Fruit fly (Drosophila melanogaster): Measurements from ENCODE around the gene CG3597.

Gene CG3597

dm6 chr2L:2357228-2357656 lies 14.1 kb downstream of the CG3597 start, which contains the start of gene CG9967 (continued):
- no peak for TF ChIP-seq NC2β (GFP tag; optimal IDR thresholded peaks at IDR 0.05)
- TF ChIP-seq CG10654 (GFP tag; optimal IDR thresholded peaks at IDR 0.05): no peak
- no peak for TF ChIP-seq CG4282 (GFP tag; optimal IDR thresholded peaks at IDR 0.05)
- no peak for TF ChIP-seq da (GFP tag; optimal IDR thresholded peaks at IDR 0.05)
- peak; percentile 50 for TF ChIP-seq hbn (GFP tag; IDR thresholded peaks at IDR 0.05; ENCODE audit: partially characterized antibody)
- no peak for TF ChIP-seq sqz (GFP tag; optimal IDR thresholded peaks at IDR 0.05)
- peak; percentile 29 for TF ChIP-seq nmo (GFP tag; optimal IDR thresholded peaks at IDR 0.05)
- TF ChIP-seq stc (GFP tag; IDR thresholded peaks at IDR 0.05): no peak
- peak; percentile 17 for TF ChIP-seq CG4617 (GFP tag; optimal IDR thresholded peaks at IDR 0.05; ENCODE audit: borderline replicate concordance)
- TF ChIP-seq jing (GFP tag; optimal IDR thresholded peaks at IDR 0.05): no peak
- TF ChIP-seq CG15514 (GFP tag; optimal IDR thresholded peaks at IDR 0.05): peak; percentile 88
- TF ChIP-seq Chrac-16 (GFP tag; optimal IDR thresholded peaks at IDR 0.05): peak; percentile 1
- TF ChIP-seq CG33213 (GFP tag; optimal IDR thresholded peaks at IDR 0.05): no peak
- no peak for TF ChIP-seq CG7745 (tag; optimal IDR thresholded peaks at IDR 0.05)
- TF ChIP-seq Nf-YA (GFP tag; IDR thresholded peaks at IDR 0.05): no peak
- no peak for TF ChIP-seq tio (GFP tag; optimal IDR thresholded peaks at IDR 0.05)
- no peak for TF ChIP-seq ham (GFP tag; IDR thresholded peaks at IDR 0.05)
- TF ChIP-seq slbo (GFP tag; IDR thresholded peaks at IDR 0.05): no peak
- no peak for TF ChIP-seq C15 (GFP tag; IDR thresholded peaks at IDR 0.05)
- TF ChIP-seq CG34224 (GFP tag; IDR thresholded peaks at IDR 0.05; ENCODE audit: partially characterized antibody): peak; percentile 48; the same call in 1 of the 3 replicates
- TF ChIP-seq hth (optimal IDR thresholded peaks at IDR 0.05): no peak
- TF ChIP-seq CHES-1-like (GFP tag; optimal IDR thresholded peaks at IDR 0.05): no peak
- TF ChIP-seq CG9817 (tag; optimal IDR thresholded peaks at IDR 0.05): no peak
- peak; percentile 51 for TF ChIP-seq CG14710 (tag; optimal IDR thresholded peaks at IDR 0.05)
- TF ChIP-seq onecut (GFP tag; IDR thresholded peaks at IDR 0.05): no peak
- no peak for TF ChIP-seq HHEX (GFP tag; optimal IDR thresholded peaks at IDR 0.05)
- TF ChIP-seq dan (GFP tag; IDR thresholded peaks at IDR 0.05): no peak
- TF ChIP-seq CG2120 (GFP tag; optimal IDR thresholded peaks at IDR 0.05): no peak
- no peak for TF ChIP-seq CG11696 (GFP tag; IDR thresholded peaks at IDR 0.05)
- TF ChIP-seq CG14050 (GFP tag; IDR thresholded peaks at IDR 0.05): no peak
- TF ChIP-seq crp (GFP tag; optimal IDR thresholded peaks at IDR 0.05): peak; percentile 54 to 91
- no peak for TF ChIP-seq CG1792 (GFP tag; optimal IDR thresholded peaks at IDR 0.05)
- 0 out of 3 replicates have a peak, but pooled peaks have one; percentile 41 for TF ChIP-seq Doc3 (GFP tag; IDR thresholded peaks at IDR 0.05; ENCODE audit: partially characterized antibody)
- 0 out of 3 replicates have a peak, but pooled peaks have one; percentile 31 for TF ChIP-seq knrl (GFP tag; IDR thresholded peaks at IDR 0.05; ENCODE audit: partially characterized antibody)
- TF ChIP-seq CG17802 (tag; optimal IDR thresholded peaks at IDR 0.05): no peak
- peak; percentile 47 for TF ChIP-seq Sin3A (optimal IDR thresholded peaks at IDR 0.05)
- no peak for TF ChIP-seq dysf (GFP tag; IDR thresholded peaks at IDR 0.05)
- TF ChIP-seq psq (GFP tag; optimal IDR thresholded peaks at IDR 0.05): no peak
- TF ChIP-seq Kr (GFP tag; optimal IDR thresholded peaks at IDR 0.05): no peak
- peak; percentile 46 for TF ChIP-seq Nf-YC (tag; optimal IDR thresholded peaks at IDR 0.05)
- no peak for TF ChIP-seq slou (GFP tag; optimal IDR thresholded peaks at IDR 0.05)
- TF ChIP-seq CG4854 (GFP tag; optimal IDR thresholded peaks at IDR 0.05): no peak
- TF ChIP-seq pho (GFP tag; optimal IDR thresholded peaks at IDR 0.05): no peak
- TF ChIP-seq vnd (GFP tag; IDR thresholded peaks at IDR 0.05; ENCODE audit: partially characterized antibody): no peak
- TF ChIP-seq ash1 (GFP tag; optimal IDR thresholded peaks at IDR 0.05): no peak
- no peak for TF ChIP-seq CG32532 (GFP tag; IDR thresholded peaks at IDR 0.05)
- TF ChIP-seq Doc2 (GFP tag; IDR thresholded peaks at IDR 0.05): no peak
- TF ChIP-seq bowl (GFP tag; IDR thresholded peaks at IDR 0.05): no peak
- TF ChIP-seq Usf (GFP tag; optimal IDR thresholded peaks at IDR 0.05): no peak
- no peak for TF ChIP-seq CG7928 (GFP tag; optimal IDR thresholded peaks at IDR 0.05)
- no peak for TF ChIP-seq TFAM (GFP tag; optimal IDR thresholded peaks at IDR 0.05)
- peak in 1 of 2 experiments; percentile 2 for TF ChIP-seq dpn (GFP tag; optimal IDR thresholded peaks at IDR 0.05)
